Fruit fly (Drosophila melanogaster) whole organism, prepupa: Measurements from ENCODE around the gene CG31259.

ENCODE experiments used
- Blimp-1 ChIP-seq: fragments of 200-800 bp; sonication (Bioruptor generic); optimal IDR thresholded peaks from 3 replicates; lab custom pipeline; 2017; ENCODE audit warnings: missing biosample characterization, missing genetic modification characterization, mild to moderate bottlenecking, moderate library complexity, missing genetic modification reagents
- CG10631 ChIP-seq: fragments of 200-800 bp; sonication (Bioruptor generic); optimal IDR thresholded peaks from 2 replicates; lab custom pipeline; 2016; ENCODE audit warnings: missing biosample characterization, missing genetic modification characterization
- CG16779 ChIP-seq: fragments of 200-800 bp; sonication (Bioruptor generic); optimal IDR thresholded peaks from 3 replicates; lab custom pipeline; 2017; ENCODE audit warnings: missing biosample characterization, mild to moderate bottlenecking, missing genetic modification characterization
- CG34406 ChIP-seq: fragments of 200-800 bp; sonication (Bioruptor generic); optimal IDR thresholded peaks from 3 replicates; lab custom pipeline; 2016; ENCODE audit warnings: missing biosample characterization, missing genetic modification characterization
- CG4318 ChIP-seq: fragments of 200-800 bp; sonication (Bioruptor generic); optimal IDR thresholded peaks from 3 replicates; lab custom pipeline; 2017; ENCODE audit warnings: missing biosample characterization, mild to moderate bottlenecking, missing genetic modification characterization
- Hr38 ChIP-seq: sonication (Bioruptor generic); optimal IDR thresholded peaks from 2 replicates; lab custom pipeline; 2016; ENCODE audit warnings: missing biosample characterization, missing genetic modification characterization
- Lpt ChIP-seq: fragments of 200-800 bp; sonication (Bioruptor generic); optimal IDR thresholded peaks from 3 replicates; lab custom pipeline; 2016; ENCODE audit warnings: missing biosample characterization, missing genetic modification characterization
- Sox102F ChIP-seq: fragments of 200-800 bp; sonication (Bioruptor generic); optimal IDR thresholded peaks from 2 replicates; lab custom pipeline; 2016; ENCODE audit warnings: missing biosample characterization, mild to moderate bottlenecking, missing genetic modification characterization
- Sox15 ChIP-seq: fragments of 200-800 bp; sonication (Bioruptor generic); optimal IDR thresholded peaks from 3 replicates; lab custom pipeline; 2016; ENCODE audit warnings: missing biosample characterization, missing genetic modification characterization
- lz ChIP-seq: fragments of 200-800 bp; sonication (Bioruptor generic); optimal IDR thresholded peaks from 3 replicates; lab custom pipeline; 2016; ENCODE audit warnings: missing biosample characterization, missing genetic modification characterization
- pdm3 ChIP-seq: fragments of 200-800 bp; sonication (Bioruptor generic); optimal IDR thresholded peaks from 3 replicates; lab custom pipeline; 2016; ENCODE audit warnings: missing biosample characterization, missing genetic modification characterization
- salr ChIP-seq, 2 experiments: fragments of 200-800 bp; sonication (Bioruptor generic); optimal IDR thresholded peaks; 3 replicates each; lab custom pipeline; 2016 to 2018; ENCODE audit warnings: missing biosample characterization in 2 of 2, missing genetic modification characterization in 2 of 2, mild to moderate bottlenecking in 1 of 2

DNA sequence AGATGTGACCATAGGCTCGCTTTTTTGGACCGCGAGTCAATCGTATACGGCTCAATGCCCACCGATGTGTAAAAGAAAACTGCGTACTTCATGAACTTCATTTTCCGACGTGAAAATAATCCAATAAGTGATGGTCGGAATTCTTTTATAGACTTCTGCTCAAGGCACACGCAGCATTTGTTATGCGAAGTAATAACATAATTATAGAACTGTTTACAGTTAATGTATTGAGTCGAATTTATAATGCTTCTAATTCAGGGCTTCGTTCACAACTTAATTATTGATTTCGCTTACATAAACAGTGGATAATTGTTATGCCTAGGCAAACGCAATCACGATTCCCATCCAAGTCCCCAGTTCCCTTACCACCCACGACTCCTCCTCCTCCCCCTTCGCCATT is 10.8 kb upstream of the CG31259 start, which contains the start of gene Or85c:
- TF ChIP-seq CG34406 (GFP tag; lab: Kevin White, UChicago) (no peak), Blimp-1 (GFP tag; lab: Kevin White, UChicago) (no peak), pdm3 (GFP tag; lab: Kevin White, UChicago) (no peak), salr (GFP tag; optimal IDR thresholded peaks at IDR 0.05; lab: Kevin White, UChicago) (no peak), Sox102F (GFP tag; lab: Kevin White, UChicago) (no peak), CG4318 (GFP tag; lab: Kevin White, UChicago) (no peak), Sox15 (GFP tag; lab: Kevin White, UChicago) (no peak), Hr38 (no peak), Lpt (GFP tag; lab: Kevin White, UChicago) (no peak), CG10631 (GFP tag; lab: Kevin White, UChicago) (no peak), CG16779 (tag; lab: Kevin White, UChicago) (no peak), lz (GFP tag; lab: Kevin White, UChicago) (no peak)
